Comparison of ENCODE assay signal across 4 worm cellular contexts in genomic region chrX:7323604-7324003, ce11.
TF ChIP-seq lines count a peak whose summit lies in the region.

No protein-coding gene starts in this region.

TF ChIP-seq in whole organism, L2 larva, 48 proteins besides CTCF, POLR2A, EP300 and RAD21:
- TF ChIP-seq crh-2 (tag; optimal IDR thresholded peaks at IDR 0.05; lab: Kevin White, UChicago) (peak; percentile 23), nhr-237 (tag; optimal IDR thresholded peaks at IDR 0.05; lab: Kevin White, UChicago) (no peak), sma-9 (GFP tag; optimal IDR thresholded peaks at IDR 0.05; lab: Kevin White, UChicago) (peak; percentile 62), sma-9 (tag; optimal IDR thresholded peaks at IDR 0.05; lab: Kevin White, UChicago) (no peak), nhr-21 (tag; optimal IDR thresholded peaks at IDR 0.05; lab: Kevin White, UChicago) (peak; percentile 53), nhr-129 (tag; optimal IDR thresholded peaks at IDR 0.05; lab: Kevin White, UChicago) (peak; percentile 24), fos-1 (tag; optimal IDR thresholded peaks at IDR 0.05; lab: Kevin White, UChicago) (peak; percentile 25), nhr-10 (tag; optimal IDR thresholded peaks at IDR 0.05; lab: Kevin White, UChicago) (peak; percentile 34), sma-3 (GFP tag; optimal IDR thresholded peaks at IDR 0.05; lab: Kevin White, UChicago) (peak; percentile 52), nhr-77 (tag; optimal IDR thresholded peaks at IDR 0.05; lab: Kevin White, UChicago) (no peak), lsy-2 (tag; optimal IDR thresholded peaks at IDR 0.05; lab: Kevin White, UChicago) (peak in 1 of 2 experiments; percentile 30), ceh-82 (tag; optimal IDR thresholded peaks at IDR 0.05; lab: Kevin White, UChicago) (no peak), F13H6.1 (tag; optimal IDR thresholded peaks at IDR 0.05; lab: Kevin White, UChicago) (peak; percentile 39)

TF ChIP-seq in whole organism, L4 larva, 104 proteins besides CTCF, POLR2A, EP300 and RAD21 (continues in another document):
- TF ChIP-seq snpc-4 (tag; optimal IDR thresholded peaks at IDR 0.05; lab: Kevin White, UChicago) (no peak), fkh-10 (GFP tag; optimal IDR thresholded peaks at IDR 0.05; lab: Kevin White, UChicago) (no peak), lin-13 (GFP tag; optimal IDR thresholded peaks at IDR 0.05; lab: Kevin White, UChicago) (peak; percentile 22), ama-1 (optimal IDR thresholded peaks at IDR 0.05; lab: Kevin White, UChicago) (no peak), skn-1 (tag; optimal IDR thresholded peaks at IDR 0.05; lab: Kevin White, UChicago) (no peak), lim-7 (GFP tag; IDR thresholded peaks at IDR 0.05; lab: Robert Waterston, UW) (peak; percentile 83), dve-1 (tag; optimal IDR thresholded peaks at IDR 0.05; lab: Kevin White, UChicago; ENCODE audit: insufficient read depth) (peak; percentile 48), lin-38 (GFP tag; IDR thresholded peaks at IDR 0.05; lab: Robert Waterston, UW) (peak; percentile 69), ces-1 (GFP tag; optimal IDR thresholded peaks at IDR 0.05; lab: Kevin White, UChicago) (no peak), zfp-2 (tag; optimal IDR thresholded peaks at IDR 0.05; lab: Kevin White, UChicago) (no peak), ceh-32 (tag; optimal IDR thresholded peaks at IDR 0.05; lab: Kevin White, UChicago; ENCODE audit: poor library complexity) (no peak), ztf-7 (tag; optimal IDR thresholded peaks at IDR 0.05; lab: Kevin White, UChicago) (peak; percentile 75), spr-1 (tag; optimal IDR thresholded peaks at IDR 0.05; lab: Kevin White, UChicago) (peak; percentile 42), Y48G9A.11 (GFP tag; IDR thresholded peaks at IDR 0.05; lab: Robert Waterston, UW) (no peak), egl-43 (GFP tag; IDR thresholded peaks at IDR 0.05; lab: Robert Waterston, UW) (no peak), Y105C5A.15 (GFP tag; IDR thresholded peaks at IDR 0.05; lab: Robert Waterston, UW) (peak; percentile 82; the same call in 1 of the 2 replicates), nhr-28 (tag; optimal IDR thresholded peaks at IDR 0.05; lab: Kevin White, UChicago) (peak; percentile 5), mdt-29 (GFP tag; IDR thresholded peaks at IDR 0.05; lab: Robert Waterston, UW) (no peak), zip-11 (GFP tag; IDR thresholded peaks at IDR 0.05; lab: Robert Waterston, UW) (0 out of 2 replicates have a peak, but pooled peaks have one; percentile 63), ZK337.2 (GFP tag; IDR thresholded peaks at IDR 0.05; lab: Robert Waterston, UW) (no peak; the same call in 1 of the 2 replicates), nhr-41 (GFP tag; IDR thresholded peaks at IDR 0.05; lab: Robert Waterston, UW) (peak; percentile 39; the same call in 1 of the 2 replicates), duxl-1 (tag; optimal IDR thresholded peaks at IDR 0.05; lab: Kevin White, UChicago; ENCODE audit: poor library complexity) (peak; percentile 20), tra-1 (GFP tag; IDR thresholded peaks at IDR 0.05; lab: Robert Waterston, UW) (0 out of 2 replicates have a peak, but pooled peaks have one; percentile 51), nhr-10 (tag; optimal IDR thresholded peaks at IDR 0.05; lab: Kevin White, UChicago) (no peak), dpl-1 (GFP tag; optimal IDR thresholded peaks at IDR 0.05; lab: Kevin White, UChicago) (no peak), ctbp-1 (GFP tag; IDR thresholded peaks at IDR 0.05; lab: Robert Waterston, UW) (peak; percentile 62)

TF ChIP-seq in whole organism, late embryonic, 69 proteins besides CTCF, POLR2A, EP300 and RAD21:
- TF ChIP-seq elt-2 (tag; optimal IDR thresholded peaks at IDR 0.05; lab: Kevin White, UChicago), result peak; percentile 62
- peak; percentile 31 for TF ChIP-seq ceh-19 (GFP tag; optimal IDR thresholded peaks at IDR 0.05; lab: Kevin White, UChicago)
- TF ChIP-seq C38D4.7 (GFP tag; optimal IDR thresholded peaks at IDR 0.05; lab: Kevin White, UChicago), result peak; percentile 8
- peak; percentile 9 for TF ChIP-seq K02D7.2 (tag; optimal IDR thresholded peaks at IDR 0.05; lab: Kevin White, UChicago)
- peak; percentile 19 for TF ChIP-seq ref-2 (tag; optimal IDR thresholded peaks at IDR 0.05; lab: Kevin White, UChicago)
- no peak for TF ChIP-seq pha-2 (tag; optimal IDR thresholded peaks at IDR 0.05; lab: Kevin White, UChicago)
- TF ChIP-seq tbx-2 (tag; optimal IDR thresholded peaks at IDR 0.05; lab: Kevin White, UChicago), result no peak
- no peak for TF ChIP-seq syd-9 (tag; optimal IDR thresholded peaks at IDR 0.05; lab: Kevin White, UChicago)
- no peak for TF ChIP-seq odd-2 (tag; optimal IDR thresholded peaks at IDR 0.05; lab: Kevin White, UChicago)
- TF ChIP-seq ceh-31 (tag; optimal IDR thresholded peaks at IDR 0.05; lab: Kevin White, UChicago), result no peak
- no peak for TF ChIP-seq sox-4 (tag; optimal IDR thresholded peaks at IDR 0.05; lab: Kevin White, UChicago)
- TF ChIP-seq pat-9 (tag; optimal IDR thresholded peaks at IDR 0.05; lab: Kevin White, UChicago), result no peak
- no peak for TF ChIP-seq unc-42 (tag; optimal IDR thresholded peaks at IDR 0.05; lab: Kevin White, UChicago)
- peak; percentile 26 for TF ChIP-seq ceh-14 (tag; optimal IDR thresholded peaks at IDR 0.05; lab: Kevin White, UChicago)
- TF ChIP-seq ceh-24 (tag; optimal IDR thresholded peaks at IDR 0.05; lab: Kevin White, UChicago), result no peak
- no peak for TF ChIP-seq eyg-1 (tag; optimal IDR thresholded peaks at IDR 0.05; lab: Kevin White, UChicago)

TF ChIP-seq in whole organism, mixed stage, embryonic, 35 proteins besides CTCF, POLR2A, EP300 and RAD21:
- TF ChIP-seq hlh-1 (tag; optimal IDR thresholded peaks at IDR 0.05; lab: Kevin White, UChicago) (no peak), unc-62 (GFP tag; optimal IDR thresholded peaks at IDR 0.05; lab: Kevin White, UChicago) (no peak), sptf-1 (tag; optimal IDR thresholded peaks at IDR 0.05; lab: Kevin White, UChicago) (peak; percentile 65)
